Worm (Caenorhabditis elegans) whole organism, L4/young adult: ENCODE results near the gene chil-6.

Source experiments
- W03F9.2 ChIP-seq: fragments of 150-350 bp; optimal IDR thresholded peaks from 2 replicates; lab custom pipeline; 2014; ENCODE audit warnings: missing biosample characterization, missing genetic modification characterization
- dao-5 ChIP-seq: sonication (generic microtip); optimal IDR thresholded peaks from 2 replicates; lab custom pipeline; 2016; ENCODE audit warnings: missing genotype, missing genetic modification characterization, moderate library complexity, missing compliant biosample characterization
- him-1 ChIP-seq: sonication (generic microtip); optimal IDR thresholded peaks from 2 replicates; lab custom pipeline; 2016; ENCODE audit warnings: missing genotype, missing genetic modification reagents, missing genetic modification characterization, missing compliant biosample characterization

- TF ChIP-seq dao-5 (tag; lab: Kevin White, UChicago), result no peak
- TF ChIP-seq W03F9.2 (tag; lab: Kevin White, UChicago), result no peak
- no peak for TF ChIP-seq him-1 (tag; lab: Kevin White, UChicago)
These were observed 36.7 kb upstream of the chil-6 start, which contains the start of gene F26C11.1 for ce11 chrII:9894435-9894834.
